Worm (Caenorhabditis elegans): ENCODE measurements around the gene nep-23.

- TF ChIP-seq nhr-237 (tag; optimal IDR thresholded peaks at IDR 0.05), result no peak
- no peak for TF ChIP-seq ceh-16 (tag; optimal IDR thresholded peaks at IDR 0.05)
- TF ChIP-seq nhr-11 (tag; optimal IDR thresholded peaks at IDR 0.05), result no peak
- no peak for TF ChIP-seq fos-1 (tag; optimal IDR thresholded peaks at IDR 0.05)
- TF ChIP-seq ama-1 (optimal IDR thresholded peaks at IDR 0.05), result no peak
- TF ChIP-seq unc-55 (GFP tag; optimal IDR thresholded peaks at IDR 0.05), result no peak
- no peak for TF ChIP-seq alr-1 (tag; optimal IDR thresholded peaks at IDR 0.05)
- TF ChIP-seq skn-1 (tag; optimal IDR thresholded peaks at IDR 0.05), result no peak
- no peak for TF ChIP-seq mbf-1 (tag; optimal IDR thresholded peaks at IDR 0.05)
- TF ChIP-seq mdl-1 (tag; optimal IDR thresholded peaks at IDR 0.05), result no peak
- no peak for TF ChIP-seq lin-13 (GFP tag; optimal IDR thresholded peaks at IDR 0.05)
- TF ChIP-seq sma-3 (GFP tag; optimal IDR thresholded peaks at IDR 0.05), result no peak
These were observed 4.0 kb downstream of the nep-23 start, which contains the start of gene nep-24 for ce11 chrIV:16924092-16924491.
